Fruit fly (Drosophila melanogaster): ENCODE results near the gene squ.

squ gene

DNA sequence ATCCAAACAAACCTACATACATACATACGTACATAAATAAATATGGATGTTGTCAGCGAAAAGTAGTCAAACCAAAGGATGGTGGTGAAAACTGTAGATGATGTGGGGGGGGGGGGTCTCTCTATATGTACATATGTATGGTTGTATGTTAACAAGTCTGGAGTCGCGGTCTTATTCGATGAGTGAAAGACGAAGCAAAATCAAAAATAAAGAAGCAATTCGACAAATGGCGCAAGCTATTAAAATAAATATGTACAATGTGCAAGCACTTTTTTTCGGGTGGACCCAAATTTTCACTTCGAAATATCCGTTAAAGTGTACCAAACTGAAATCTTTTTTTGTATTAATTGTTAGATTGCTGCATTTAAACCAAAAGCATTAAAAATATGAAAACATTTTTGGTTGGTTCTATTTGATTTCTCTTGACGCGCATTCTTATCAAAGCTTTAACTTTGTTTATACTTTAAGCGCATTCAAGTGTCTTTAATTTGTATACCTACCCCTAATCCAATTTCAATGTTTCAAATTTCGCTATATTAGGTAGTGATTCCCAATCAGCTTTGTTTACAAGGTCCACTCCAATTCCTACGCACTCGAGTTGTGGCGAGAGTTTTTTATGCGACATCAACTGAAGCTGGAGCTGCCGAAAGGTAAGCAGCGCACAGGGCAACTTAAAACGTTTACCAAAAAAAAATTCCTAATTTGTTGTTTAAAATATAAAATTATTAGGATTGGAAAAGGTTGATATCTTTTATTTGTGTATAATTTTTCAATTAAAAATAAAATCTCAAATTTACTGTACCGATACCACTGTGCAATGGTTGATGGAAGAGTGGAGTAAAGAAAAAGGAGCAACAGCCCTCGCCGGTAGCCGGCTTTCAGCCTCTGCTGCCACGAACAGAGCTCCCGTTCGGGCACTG is 4.4 kb downstream of the squ start, which contains the start of gene CG31807 (continued):
- TF ChIP-seq CG10462 (GFP tag; optimal IDR thresholded peaks at IDR 0.05): peak; percentile 43
- TF ChIP-seq CG7987 (GFP tag; optimal IDR thresholded peaks at IDR 0.05): no peak
- no peak for TF ChIP-seq Scr (GFP tag; IDR thresholded peaks at IDR 0.05; ENCODE audit: partially characterized antibody)
- TF ChIP-seq rib (GFP tag; IDR thresholded peaks at IDR 0.05): no peak
- peak; percentile 56 for TF ChIP-seq CG9727 (GFP tag; optimal IDR thresholded peaks at IDR 0.05)
- no peak for TF ChIP-seq Jarid2 (GFP tag; optimal IDR thresholded peaks at IDR 0.05)
- TF ChIP-seq CG6854 (GFP tag; optimal IDR thresholded peaks at IDR 0.05): peak; percentile 45
- peak; percentile 66 for TF ChIP-seq lilli (GFP tag; optimal IDR thresholded peaks at IDR 0.05)
- no peak for TF ChIP-seq CG11085 (GFP tag; IDR thresholded peaks at IDR 0.05)
- no peak for TF ChIP-seq Stat92E (GFP tag; optimal IDR thresholded peaks at IDR 0.05)
- TF ChIP-seq CG7786 (GFP tag; optimal IDR thresholded peaks at IDR 0.05): peak; percentile 68
- no peak for TF ChIP-seq da (GFP tag; optimal IDR thresholded peaks at IDR 0.05)
- peak; percentile 47 for TF ChIP-seq Side (GFP tag; optimal IDR thresholded peaks at IDR 0.05)
- TF ChIP-seq onecut (GFP tag; IDR thresholded peaks at IDR 0.05): peak; percentile 43
- no peak for TF ChIP-seq Elba2 (GFP tag; optimal IDR thresholded peaks at IDR 0.05)
- TF ChIP-seq H15 (GFP tag; IDR thresholded peaks at IDR 0.05): no peak
- TF ChIP-seq Awh (GFP tag; IDR thresholded peaks at IDR 0.05): peak; percentile 50; the same call in 1 of the 2 replicates
- peak; percentile 85 for TF ChIP-seq unpg (GFP tag; optimal IDR thresholded peaks at IDR 0.05)
- TF ChIP-seq CG31388 (GFP tag; optimal IDR thresholded peaks at IDR 0.05): peak; percentile 18
- TF ChIP-seq Sry-δ (GFP tag; optimal IDR thresholded peaks at IDR 0.05): peak; percentile 4
- TF ChIP-seq CG8089 (GFP tag; optimal IDR thresholded peaks at IDR 0.05): peak; percentile 68
- TF ChIP-seq CG9437 (GFP tag; optimal IDR thresholded peaks at IDR 0.05): peak; percentile 78
- TF ChIP-seq nmo (GFP tag; optimal IDR thresholded peaks at IDR 0.05): peak; percentile 77
- TF ChIP-seq dmrt11E (tag; optimal IDR thresholded peaks at IDR 0.05): peak; percentile 37
- peak; percentile 29 for TF ChIP-seq CTCF (GFP tag; optimal IDR thresholded peaks at IDR 0.05)
- no peak; the same call in 1 of the 2 replicates for TF ChIP-seq CG14667 (GFP tag; IDR thresholded peaks at IDR 0.05)
- no peak for TF ChIP-seq Hr39 (optimal IDR thresholded peaks at IDR 0.05)
- no peak for TF ChIP-seq CG16813 (GFP tag; IDR thresholded peaks at IDR 0.05; ENCODE audit: partially characterized antibody)
- no peak for TF ChIP-seq pfk (GFP tag; optimal IDR thresholded peaks at IDR 0.05)
- TF ChIP-seq MESR4 (GFP tag; optimal IDR thresholded peaks at IDR 0.05): no peak
- TF ChIP-seq CG4360 (GFP tag; IDR thresholded peaks at IDR 0.05): no peak
- peak; percentile 5; the same call in 1 of the 3 replicates for TF ChIP-seq CG7357 (GFP tag; IDR thresholded peaks at IDR 0.05)
- TF ChIP-seq CG2875 (GFP tag; optimal IDR thresholded peaks at IDR 0.05): peak; percentile 75
- TF ChIP-seq Dll (GFP tag; IDR thresholded peaks at IDR 0.05; ENCODE audit: partially characterized antibody): no peak
- TF ChIP-seq D19A (tag; optimal IDR thresholded peaks at IDR 0.05): peak; percentile 73
- peak; percentile 58 for TF ChIP-seq CG6654 (GFP tag; optimal IDR thresholded peaks at IDR 0.05)
- TF ChIP-seq CG10979 (tag; optimal IDR thresholded peaks at IDR 0.05): peak; percentile 35
- peak; percentile 42 for TF ChIP-seq CHES-1-like (GFP tag; optimal IDR thresholded peaks at IDR 0.05)
- no peak for TF ChIP-seq croc (GFP tag; conservative IDR thresholded peaks at IDR 0.05)
- peak; percentile 67 for TF ChIP-seq Meics (GFP tag; optimal IDR thresholded peaks at IDR 0.05)
- no peak for TF ChIP-seq BEAF-32 (GFP tag; optimal IDR thresholded peaks at IDR 0.05)
- TF ChIP-seq CG1647 (GFP tag; optimal IDR thresholded peaks at IDR 0.05): peak; percentile 30
- 0 out of 3 replicates have a peak, but pooled peaks have one; percentile 16 for TF ChIP-seq CG34422 (GFP tag; IDR thresholded peaks at IDR 0.05)
- TF ChIP-seq eyg (GFP tag; optimal IDR thresholded peaks at IDR 0.05): peak; percentile 34
- TF ChIP-seq stc (GFP tag; IDR thresholded peaks at IDR 0.05): peak; percentile 55; the same call in 1 of the 2 replicates
- peak; percentile 43 for TF ChIP-seq CG18619 (GFP tag; optimal IDR thresholded peaks at IDR 0.05)
- no peak for TF ChIP-seq CG15696 (tag; optimal IDR thresholded peaks at IDR 0.05)
- peak; percentile 8 for TF ChIP-seq CG3995 (GFP tag; optimal IDR thresholded peaks at IDR 0.05)
- peak; percentile 33; the same call in 1 of the 2 replicates for TF ChIP-seq Adf1 (GFP tag; IDR thresholded peaks at IDR 0.05)

All from whole organism, embryonic.